Fruit fly (Drosophila melanogaster) whole organism, prepupa: ENCODE data around the gene Swip-1.

Experiments
- Blimp-1 ChIP-seq: fragments of 200-800 bp; sonication (Bioruptor generic); optimal IDR thresholded peaks from 3 replicates; lab custom pipeline; 2017; ENCODE audit warnings: missing biosample characterization, missing genetic modification characterization, mild to moderate bottlenecking, moderate library complexity, missing genetic modification reagents
- CG10631 ChIP-seq: fragments of 200-800 bp; sonication (Bioruptor generic); optimal IDR thresholded peaks from 2 replicates; lab custom pipeline; 2016; ENCODE audit warnings: missing biosample characterization, missing genetic modification characterization
- CG10669 ChIP-seq: fragments of 200-800 bp; sonication (Bioruptor generic); optimal IDR thresholded peaks from 3 replicates; lab custom pipeline; 2018; ENCODE audit warnings: missing biosample characterization, mild to moderate bottlenecking, missing genetic modification characterization, moderate library complexity
- CG11902 ChIP-seq: fragments of 200-800 bp; sonication (Bioruptor generic); optimal IDR thresholded peaks from 3 replicates; lab custom pipeline; 2016; ENCODE audit warnings: missing biosample characterization, missing genetic modification characterization
- CG15336 ChIP-seq: fragments of 200-800 bp; sonication (Bioruptor generic); IDR thresholded peaks from 2 replicates; pipeline ENCODE4 v1.3.6; 2022; ENCODE audit warnings: missing biosample characterization, missing genetic modification characterization
- CG1621 ChIP-seq: fragments of 200-800 bp; sonication (Bioruptor generic); optimal IDR thresholded peaks from 3 replicates; lab custom pipeline; 2018; ENCODE audit warnings: missing biosample characterization, mild to moderate bottlenecking, missing genetic modification characterization
- CG16779 ChIP-seq: fragments of 200-800 bp; sonication (Bioruptor generic); optimal IDR thresholded peaks from 3 replicates; lab custom pipeline; 2017; ENCODE audit warnings: missing biosample characterization, mild to moderate bottlenecking, missing genetic modification characterization
- CG31627 ChIP-seq: fragments of 200-800 bp; sonication (Bioruptor generic); optimal IDR thresholded peaks from 3 replicates; lab custom pipeline; 2016; ENCODE audit warnings: missing biosample characterization, missing genetic modification characterization
- CG34406 ChIP-seq: fragments of 200-800 bp; sonication (Bioruptor generic); optimal IDR thresholded peaks from 3 replicates; lab custom pipeline; 2016; ENCODE audit warnings: missing biosample characterization, missing genetic modification characterization
- CG3919 ChIP-seq: fragments of 200-800 bp; sonication (Bioruptor generic); optimal IDR thresholded peaks from 3 replicates; lab custom pipeline; 2016; ENCODE audit warnings: missing biosample characterization, missing genetic modification characterization
- CG4318 ChIP-seq: fragments of 200-800 bp; sonication (Bioruptor generic); optimal IDR thresholded peaks from 3 replicates; lab custom pipeline; 2017; ENCODE audit warnings: missing biosample characterization, mild to moderate bottlenecking, missing genetic modification characterization
- CG6163 ChIP-seq: fragments of 200-800 bp; sonication (Bioruptor generic); IDR thresholded peaks from 3 replicates; pipeline ENCODE4 v1.3.6; 2022; ENCODE audit warnings: missing biosample characterization, missing genetic modification characterization
- CG6276 ChIP-seq: fragments of 200-800 bp; sonication (Bioruptor generic); optimal IDR thresholded peaks from 2 replicates; lab custom pipeline; 2017; ENCODE audit warnings: missing biosample characterization, mild to moderate bottlenecking, missing genetic modification characterization
- CG6792 ChIP-seq: fragments of 200-800 bp; sonication (Bioruptor generic); optimal IDR thresholded peaks from 3 replicates; lab custom pipeline; 2016; ENCODE audit warnings: missing biosample characterization, missing genetic modification characterization
- CG6808 ChIP-seq: fragments of 200-800 bp; sonication (Bioruptor generic); optimal IDR thresholded peaks from 3 replicates; lab custom pipeline; 2017; ENCODE audit warnings: missing biosample characterization, missing genetic modification characterization, mild to moderate bottlenecking, moderate library complexity, missing genetic modification reagents
- CG8632 ChIP-seq: fragments of 200-800 bp; sonication (Bioruptor generic); optimal IDR thresholded peaks from 3 replicates; lab custom pipeline; 2016; ENCODE audit warnings: missing biosample characterization, missing genetic modification characterization
- Eip78C ChIP-seq: fragments of 200-800 bp; sonication (Bioruptor generic); peaks from one replicate; lab custom pipeline; 2016; ENCODE audit warnings: missing biosample characterization, missing genetic modification characterization
- Ets21C ChIP-seq: fragments of 200-800 bp; sonication (Bioruptor generic); optimal IDR thresholded peaks from 3 replicates; lab custom pipeline; 2016; ENCODE audit warnings: missing biosample characterization, missing genetic modification characterization
- Gug ChIP-seq: fragments of 200-800 bp; sonication (Bioruptor generic); IDR thresholded peaks from 2 replicates; pipeline ENCODE4 v1.3.6; 2022; ENCODE audit warnings: missing biosample characterization, missing genetic modification characterization
- Hr39 ChIP-seq: fragments of 200-800 bp; sonication (Bioruptor generic); optimal IDR thresholded peaks from 2 replicates; lab custom pipeline; 2016; ENCODE audit warnings: missing biosample characterization, missing genetic modification characterization
- Hr4 ChIP-seq: fragments of 200-800 bp; sonication (Bioruptor generic); optimal IDR thresholded peaks from 3 replicates; lab custom pipeline; 2016; ENCODE audit warnings: missing biosample characterization, missing genetic modification characterization
- Lpt ChIP-seq: fragments of 200-800 bp; sonication (Bioruptor generic); optimal IDR thresholded peaks from 3 replicates; lab custom pipeline; 2016; ENCODE audit warnings: missing biosample characterization, missing genetic modification characterization
- OdsH ChIP-seq: fragments of 200-800 bp; sonication (Bioruptor generic); optimal IDR thresholded peaks from 3 replicates; lab custom pipeline; 2016; ENCODE audit warnings: missing biosample characterization, missing genetic modification characterization
- Smox ChIP-seq: fragments of 200-800 bp; sonication (Bioruptor generic); optimal IDR thresholded peaks from 3 replicates; lab custom pipeline; 2016; ENCODE audit warnings: missing biosample characterization, missing genetic modification characterization
- Sox102F ChIP-seq: fragments of 200-800 bp; sonication (Bioruptor generic); optimal IDR thresholded peaks from 2 replicates; lab custom pipeline; 2016; ENCODE audit warnings: missing biosample characterization, mild to moderate bottlenecking, missing genetic modification characterization
- Sox14 ChIP-seq: fragments of 200-800 bp; sonication (Bioruptor generic); optimal IDR thresholded peaks from 3 replicates; lab custom pipeline; 2016; ENCODE audit warnings: missing biosample characterization, missing genetic modification characterization
- Sox15 ChIP-seq: fragments of 200-800 bp; sonication (Bioruptor generic); optimal IDR thresholded peaks from 3 replicates; lab custom pipeline; 2016; ENCODE audit warnings: missing biosample characterization, missing genetic modification characterization
- cyc ChIP-seq: fragments of 200-800 bp; sonication (Bioruptor generic); optimal IDR thresholded peaks from 3 replicates; lab custom pipeline; 2016; ENCODE audit warnings: missing biosample characterization, missing genetic modification characterization
- dac ChIP-seq: fragments of 200-800 bp; sonication (Bioruptor generic); optimal IDR thresholded peaks from 2 replicates; lab custom pipeline; 2017; ENCODE audit warnings: missing biosample characterization, mild to moderate bottlenecking, missing genetic modification characterization
- dsx ChIP-seq: fragments of 200-800 bp; optimal IDR thresholded peaks from 3 replicates; lab custom pipeline; 2019; ENCODE audit warnings: missing biosample characterization, mild to moderate bottlenecking, missing genetic modification characterization, moderate library complexity; ENCODE audit not compliant: poor library complexity, severe bottlenecking
- eg ChIP-seq: fragments of 200-800 bp; sonication (Bioruptor generic); IDR thresholded peaks from 3 replicates; pipeline ENCODE4 v1.3.6; 2022; ENCODE audit warnings: missing biosample characterization, missing genetic modification characterization
- esn ChIP-seq: fragments of 200-800 bp; sonication (Bioruptor generic); optimal IDR thresholded peaks from 2 replicates; lab custom pipeline; 2016; ENCODE audit warnings: missing biosample characterization, mild to moderate bottlenecking, missing genetic modification characterization, moderate library complexity
- fd59A ChIP-seq: fragments of 200-800 bp; sonication (Bioruptor generic); optimal IDR thresholded peaks from 2 replicates; lab custom pipeline; 2017; ENCODE audit warnings: missing biosample characterization, mild to moderate bottlenecking, missing genetic modification characterization, missing genetic modification reagents
- fd85E ChIP-seq: fragments of 200-800 bp; sonication (Bioruptor generic); optimal IDR thresholded peaks from 3 replicates; lab custom pipeline; 2016; ENCODE audit warnings: missing biosample characterization, missing genetic modification characterization
- fkh ChIP-seq: fragments of 200-800 bp; sonication (Bioruptor generic); optimal IDR thresholded peaks from 3 replicates; lab custom pipeline; 2017; ENCODE audit warnings: missing biosample characterization, mild to moderate bottlenecking, missing genetic modification characterization, moderate library complexity
- net ChIP-seq: fragments of 200-800 bp; sonication (Bioruptor generic); optimal IDR thresholded peaks from 3 replicates; lab custom pipeline; 2016; ENCODE audit warnings: missing biosample characterization, missing genetic modification characterization
- pdm3 ChIP-seq: fragments of 200-800 bp; sonication (Bioruptor generic); optimal IDR thresholded peaks from 3 replicates; lab custom pipeline; 2016; ENCODE audit warnings: missing biosample characterization, missing genetic modification characterization
- salr ChIP-seq, 2 experiments: fragments of 200-800 bp; sonication (Bioruptor generic); optimal IDR thresholded peaks; 3 replicates each; lab custom pipeline; 2016 to 2018; ENCODE audit warnings: missing biosample characterization in 2 of 2, missing genetic modification characterization in 2 of 2, mild to moderate bottlenecking in 1 of 2
- spab ChIP-seq: fragments of 200-800 bp; sonication (Bioruptor generic); optimal IDR thresholded peaks from 2 replicates; lab custom pipeline; 2017; ENCODE audit warnings: missing biosample characterization, mild to moderate bottlenecking, missing genetic modification characterization, missing genetic modification reagents
- ss ChIP-seq, 2 experiments: fragments of 200-800 bp; sonication (Bioruptor generic); optimal IDR thresholded peaks; 2 replicates in 1 of 2; 3 replicates in 1 of 2; lab custom pipeline; 2017 to 2018; ENCODE audit warnings: mild to moderate bottlenecking in 2 of 2, missing biosample characterization in 2 of 2, missing genetic modification characterization in 2 of 2, moderate library complexity in 1 of 2
- svp ChIP-seq: fragments of 200-800 bp; sonication (Bioruptor generic); peaks from one replicate; lab custom pipeline; 2016; ENCODE audit warnings: missing biosample characterization, missing genetic modification characterization
- topi ChIP-seq: fragments of 200-800 bp; sonication (Bioruptor generic); optimal IDR thresholded peaks from 3 replicates; lab custom pipeline; 2016; ENCODE audit warnings: missing biosample characterization, missing genetic modification characterization
- vri ChIP-seq: fragments of 200-800 bp; sonication (Bioruptor generic); optimal IDR thresholded peaks from 3 replicates; lab custom pipeline; 2016; ENCODE audit warnings: missing biosample characterization, mild to moderate bottlenecking, missing genetic modification characterization

Swip-1 gene

DNA sequence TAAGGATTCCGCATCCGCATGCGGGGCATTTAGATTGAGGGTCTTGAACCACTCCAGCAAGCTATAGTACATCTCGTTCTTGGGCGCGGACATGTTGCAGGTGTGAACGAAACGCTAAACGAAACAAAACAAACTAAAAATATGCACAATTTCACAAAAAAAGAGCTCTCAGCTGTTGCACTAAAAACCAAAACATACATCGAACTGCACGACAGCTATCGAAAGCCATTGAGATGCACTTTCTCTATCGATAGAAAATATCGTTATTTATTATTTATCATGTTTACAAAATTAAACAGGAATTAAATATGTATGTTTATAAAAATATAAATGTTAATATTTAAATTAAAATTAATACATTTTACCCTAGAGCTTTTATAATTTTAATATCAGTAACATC, 46.2 kb upstream of the Swip-1 start, which contains the start of gene hook:
Gene hook, minus strand, starts transcription at position 211 of the 400 bp plus-strand sequence.
- TF ChIP-seq CG11902 (GFP tag; lab: Kevin White, UChicago) = no peak
- TF ChIP-seq CG15336 (GFP tag; lab: Robert Waterston, UW) = no peak
- TF ChIP-seq spab (GFP tag; lab: Kevin White, UChicago) = no peak
- no peak for TF ChIP-seq Sox14 (GFP tag; lab: Kevin White, UChicago)
- no peak for TF ChIP-seq OdsH
- no peak for TF ChIP-seq CG31627 (GFP tag; lab: Kevin White, UChicago)
- no peak for TF ChIP-seq Ets21C (GFP tag; lab: Kevin White, UChicago)
- no peak for TF ChIP-seq CG6808 (GFP tag; lab: Kevin White, UChicago)
- TF ChIP-seq cyc (GFP tag; lab: Kevin White, UChicago) = no peak
- no peak for TF ChIP-seq Lpt
- TF ChIP-seq Gug = no peak
- TF ChIP-seq topi (GFP tag; lab: Kevin White, UChicago) = no peak
- TF ChIP-seq CG10631 = no peak
- no peak for TF ChIP-seq Sox15 (GFP tag; lab: Kevin White, UChicago)
- no peak for TF ChIP-seq svp (GFP tag; lab: Kevin White, UChicago)

dm6 chr2L:19027246-19027886, 40.3 kb upstream of the Swip-1 start, which contains the start of gene Sidpn:
TSS of gene Sidpn (plus strand) at chr2L:19027710.
- TF ChIP-seq dac (no peak), CG3919 (GFP tag; lab: Kevin White, UChicago) (no peak), CG34406 (GFP tag; lab: Kevin White, UChicago) (no peak), Smox (GFP tag; lab: Kevin White, UChicago) (no peak), fd59A (no peak), CG4318 (GFP tag; lab: Kevin White, UChicago) (no peak), vri (no peak), svp (GFP tag; lab: Kevin White, UChicago) (no peak), Blimp-1 (GFP tag; lab: Kevin White, UChicago) (no peak), Sox102F (GFP tag; lab: Kevin White, UChicago) (no peak), Lpt (no peak), spab (GFP tag; lab: Kevin White, UChicago) (no peak), net (GFP tag; lab: Kevin White, UChicago) (no peak), eg (GFP tag; lab: Robert Waterston, UW) (no peak), Eip78C (GFP tag; lab: Kevin White, UChicago) (no peak), CG8632 (no peak)

dm6 chr2L:19026491-19027197, 39.6 kb upstream of the Swip-1 start:
- TF ChIP-seq Sox15 (GFP tag; lab: Kevin White, UChicago) (peak; percentile 33), dsx (GFP tag; lab: Kevin White, UChicago) (peak; percentile 71), CG6792 (GFP tag; lab: Kevin White, UChicago) (peak; percentile 41), dac (no peak), pdm3 (GFP tag; lab: Kevin White, UChicago) (peak; percentile 58), vri (no peak), topi (GFP tag; lab: Kevin White, UChicago) (peak; percentile 25), OdsH (peak; percentile 35), Sox14 (GFP tag; lab: Kevin White, UChicago) (peak; percentile 57), CG16779 (tag; lab: Kevin White, UChicago) (peak; percentile 13), esn (peak; percentile 48), CG6276 (GFP tag; lab: Kevin White, UChicago) (peak; percentile 24), Hr4 (peak; percentile 21), fd85E (GFP tag; lab: Kevin White, UChicago) (no peak), CG10669 (peak; percentile 76), fkh (GFP tag; lab: Kevin White, UChicago) (no peak), salr (GFP tag; optimal IDR thresholded peaks at IDR 0.05; lab: Kevin White, UChicago) (peak; percentile 32), CG6163 (GFP tag; lab: Robert Waterston, UW) (peak; percentile 27; the same call in 1 of the 3 replicates), spab (GFP tag; lab: Kevin White, UChicago) (peak; percentile 64), CG31627 (GFP tag; lab: Kevin White, UChicago) (peak; percentile 33), Smox (GFP tag; lab: Kevin White, UChicago) (peak; percentile 44), ss (GFP tag; optimal IDR thresholded peaks at IDR 0.05; lab: Kevin White, UChicago) (peak; percentile 20 to 74), CG4318 (GFP tag; lab: Kevin White, UChicago) (peak; percentile 11), CG3919 (GFP tag; lab: Kevin White, UChicago) (peak; percentile 30), Lpt (no peak), CG15336 (GFP tag; lab: Robert Waterston, UW) (no peak), Sox102F (GFP tag; lab: Kevin White, UChicago) (peak; percentile 21), Hr39 (GFP tag; lab: Kevin White, UChicago) (peak; percentile 16), CG1621 (tag; lab: Kevin White, UChicago) (peak; percentile 60)
